Worm (Caenorhabditis elegans) whole organism, L4 larva: Measurements from ENCODE around the gene slc-25A10.

ENCODE experiments used
- F10B5.3 ChIP-seq: sonication (generic microtip); optimal IDR thresholded peaks from 2 replicates; lab custom pipeline; 2016; ENCODE audit warnings: mild to moderate bottlenecking, missing genetic modification characterization, missing compliant biosample characterization
- F37D6.2 ChIP-seq: sonication (generic microtip); optimal IDR thresholded peaks from 2 replicates; lab custom pipeline; 2016; ENCODE audit warnings: mild to moderate bottlenecking, missing genetic modification characterization, missing compliant biosample characterization
- F44E2.7 ChIP-seq: fragments of 200-800 bp; sonication (Bioruptor generic); IDR thresholded peaks from 2 replicates; pipeline ENCODE4 v2.1.2; 2022; ENCODE audit warnings: missing genetic modification characterization, missing compliant biosample characterization
- R02D3.7 ChIP-seq: fragments of 150-350 bp; sonication (generic microtip); optimal IDR thresholded peaks from 3 replicates; lab custom pipeline; 2014; ENCODE audit warnings: missing biosample characterization, missing genetic modification characterization
- T20F7.1 ChIP-seq: fragments of 200-800 bp; sonication (Bioruptor generic); optimal IDR thresholded peaks from 2 replicates; lab custom pipeline; 2018; ENCODE audit warnings: mild to moderate bottlenecking, missing genetic modification characterization, missing compliant biosample characterization
- aha-1 ChIP-seq: fragments of 150-350 bp; peaks from one replicate; lab custom pipeline; 2014; ENCODE audit warnings: missing biosample characterization, missing genetic modification characterization
- attf-4 ChIP-seq: sonication (generic microtip); optimal IDR thresholded peaks from 3 replicates; lab custom pipeline; 2017; ENCODE audit warnings: missing biosample characterization, missing genetic modification characterization
- ceh-28 ChIP-seq: fragments of 150-350 bp; optimal IDR thresholded peaks from 2 replicates; lab custom pipeline; 2014; ENCODE audit warnings: missing biosample characterization, missing genetic modification reagents, missing genetic modification characterization
- ceh-82 ChIP-seq: sonication (generic microtip); optimal IDR thresholded peaks from 2 replicates; lab custom pipeline; 2017; ENCODE audit warnings: missing biosample characterization, missing genetic modification characterization
- ces-1 ChIP-seq: fragments of 150-350 bp; sonication (generic microtip); optimal IDR thresholded peaks from 4 replicates; lab custom pipeline; 2014; ENCODE audit warnings: missing biosample characterization, missing genetic modification reagents, missing genetic modification characterization
- ctbp-1 ChIP-seq: fragments of 200-800 bp; sonication (Bioruptor generic); IDR thresholded peaks from 2 replicates; pipeline ENCODE4 v1.3.6; 2022; ENCODE audit warnings: missing genetic modification reagents, missing genetic modification characterization, missing compliant biosample characterization
- dmd-6 ChIP-seq: fragments of 200-800 bp; sonication (Bioruptor generic); IDR thresholded peaks from 2 replicates; pipeline ENCODE4 v1.3.6; 2022; ENCODE audit warnings: missing genetic modification reagents, missing genetic modification characterization, missing compliant biosample characterization
- dmd-8 ChIP-seq: fragments of 200-800 bp; sonication (Bioruptor generic); IDR thresholded peaks from 2 replicates; pipeline ENCODE4 v1.3.6; 2022; ENCODE audit warnings: missing genetic modification characterization, missing compliant biosample characterization
- dmd-9 ChIP-seq: fragments of 200-800 bp; sonication (Bioruptor generic); IDR thresholded peaks from 2 replicates; pipeline ENCODE4 v1.3.6; 2022; ENCODE audit warnings: missing genetic modification reagents, missing genetic modification characterization, missing compliant biosample characterization
- dpl-1 ChIP-seq: fragments of 150-350 bp; optimal IDR thresholded peaks from 2 replicates; lab custom pipeline; 2014; ENCODE audit warnings: missing biosample characterization, missing genetic modification reagents, missing genetic modification characterization
- duxl-1 ChIP-seq: sonication (generic microtip); optimal IDR thresholded peaks from 2 replicates; lab custom pipeline; 2016; ENCODE audit warnings: mild to moderate bottlenecking, missing genetic modification characterization, moderate library complexity, missing compliant biosample characterization; ENCODE audit not compliant: poor library complexity
- fkh-10 ChIP-seq: fragments of 150-350 bp; optimal IDR thresholded peaks from 2 replicates; lab custom pipeline; 2014; ENCODE audit warnings: missing biosample characterization, missing genetic modification reagents, missing genetic modification characterization
- hlh-11 ChIP-seq: fragments of 200-800 bp; sonication (Bioruptor generic); optimal IDR thresholded peaks from 2 replicates; lab custom pipeline; 2018; ENCODE audit warnings: mild to moderate bottlenecking, missing genetic modification characterization, missing compliant biosample characterization
- hlh-30 ChIP-seq: sonication (generic microtip); optimal IDR thresholded peaks from 2 replicates; lab custom pipeline; 2017; ENCODE audit warnings: antibody characterized with exemption, mild to moderate bottlenecking, missing genetic modification characterization, missing compliant biosample characterization; ENCODE audit not compliant: insufficient read depth
- hmg-1.1 ChIP-seq: fragments of 200-800 bp; sonication (Bioruptor generic); IDR thresholded peaks from 2 replicates; pipeline ENCODE4 v1.3.6; 2022; ENCODE audit warnings: missing genetic modification reagents, missing genetic modification characterization, missing compliant biosample characterization
- jun-1 ChIP-seq: fragments of 150-350 bp; optimal IDR thresholded peaks from 2 replicates; lab custom pipeline; 2014; ENCODE audit warnings: missing biosample characterization, missing genetic modification reagents, missing genetic modification characterization
- lin-15B ChIP-seq: fragments of 150-350 bp; sonication (generic microtip); optimal IDR thresholded peaks from 3 replicates; lab custom pipeline; 2014; ENCODE audit warnings: missing biosample characterization, missing genetic modification characterization
- lin-39 ChIP-seq: fragments of 150-350 bp; optimal IDR thresholded peaks from 2 replicates; lab custom pipeline; 2014; ENCODE audit warnings: missing biosample characterization, missing genetic modification reagents, missing genetic modification characterization
- lir-3 ChIP-seq: sonication (generic microtip); optimal IDR thresholded peaks from 2 replicates; lab custom pipeline; 2016; ENCODE audit warnings: mild to moderate bottlenecking, missing genetic modification characterization, missing compliant biosample characterization
- madf-5 ChIP-seq, 2 experiments: fragments of 200-800 bp; sonication (Bioruptor generic); IDR thresholded peaks; 2 replicates each; pipeline ENCODE4 v1.3.6; 2022; ENCODE audit warnings: missing compliant biosample characterization in 2 of 2, missing genetic modification characterization in 2 of 2
- mdl-1 ChIP-seq, 2 experiments: fragments of 150-350 bp in 1 of 2; sonication (generic microtip) in 1 of 2; optimal IDR thresholded peaks; 2 replicates each; lab custom pipeline; 2014 to 2017; ENCODE audit warnings: missing biosample characterization in 2 of 2, missing genetic modification characterization in 2 of 2
- mep-1 ChIP-seq: fragments of 150-350 bp; sonication (generic microtip); optimal IDR thresholded peaks from 3 replicates; lab custom pipeline; 2014; ENCODE audit warnings: missing biosample characterization, missing genetic modification characterization
- mes-2 ChIP-seq: sonication (generic microtip); optimal IDR thresholded peaks from 2 replicates; lab custom pipeline; 2016; ENCODE audit warnings: missing genotype, mild to moderate bottlenecking, missing genetic modification characterization, missing compliant biosample characterization; ENCODE audit not compliant: poor library complexity, severe bottlenecking
- nhr-111 ChIP-seq: fragments of 200-800 bp; sonication (Bioruptor generic); optimal IDR thresholded peaks from 2 replicates; lab custom pipeline; 2018; ENCODE audit warnings: mild to moderate bottlenecking, missing genetic modification characterization, missing compliant biosample characterization
- nhr-25 ChIP-seq: sonication (generic microtip); optimal IDR thresholded peaks from 2 replicates; lab custom pipeline; 2017; ENCODE audit warnings: missing genetic modification characterization, mild to moderate bottlenecking, missing compliant biosample characterization, antibody characterized with exemption, moderate library complexity, borderline replicate concordance; ENCODE audit not compliant: insufficient read depth
- nhr-41 ChIP-seq: fragments of 200-800 bp; sonication (Bioruptor generic); IDR thresholded peaks from 2 replicates; pipeline ENCODE4 v1.3.6; 2022; ENCODE audit warnings: missing genetic modification reagents, missing genetic modification characterization, missing compliant biosample characterization
- pha-4 ChIP-seq, 2 experiments: fragments of 150-350 bp in 1 of 2; fragments of 200-800 bp in 1 of 2; sonication (Bioruptor generic) in 1 of 2; IDR thresholded peaks in 1 of 2; optimal IDR thresholded peaks in 1 of 2; 2 replicates each; pipeline versions ENCODE4 v1.3.6 to Lab custom; 2014 to 2022; ENCODE audit warnings: missing genetic modification characterization in 2 of 2, missing genetic modification reagents in 2 of 2, missing biosample characterization in 1 of 2, missing compliant biosample characterization in 1 of 2
- php-3 ChIP-seq: fragments of 200-800 bp; sonication (Bioruptor generic); IDR thresholded peaks from 2 replicates; pipeline ENCODE4 v1.3.6; 2022; ENCODE audit warnings: missing genetic modification reagents, missing genetic modification characterization, missing compliant biosample characterization
- pqm-1 ChIP-seq: sonication (generic microtip); optimal IDR thresholded peaks from 2 replicates; lab custom pipeline; 2017; ENCODE audit warnings: missing biosample characterization, missing genetic modification characterization
- rbr-2 ChIP-seq: sonication (generic microtip); optimal IDR thresholded peaks from 2 replicates; lab custom pipeline; 2016; ENCODE audit warnings: missing genotype, missing genetic modification characterization, missing compliant biosample characterization
- saeg-2 ChIP-seq: fragments of 200-800 bp; sonication (Bioruptor generic); IDR thresholded peaks from 2 replicates; pipeline ENCODE4 v1.3.6; 2022; ENCODE audit warnings: missing genetic modification reagents, missing genetic modification characterization, missing compliant biosample characterization
- sdz-12 ChIP-seq: fragments of 200-800 bp; sonication (Bioruptor generic); optimal IDR thresholded peaks from 2 replicates; lab custom pipeline; 2018; ENCODE audit warnings: mild to moderate bottlenecking, missing genetic modification characterization, missing compliant biosample characterization
- set-16 ChIP-seq: fragments of 200-800 bp; sonication (Bioruptor generic); IDR thresholded peaks from 2 replicates; pipeline ENCODE4 v1.3.6; 2022; ENCODE audit warnings: missing genetic modification reagents, missing genetic modification characterization, missing compliant biosample characterization
- snpc-1.2 ChIP-seq: fragments of 200-800 bp; sonication (Bioruptor generic); IDR thresholded peaks from 2 replicates; pipeline ENCODE4 v1.3.6; 2022; ENCODE audit warnings: missing genetic modification reagents, missing genetic modification characterization, missing compliant biosample characterization
- unc-62 ChIP-seq, 3 experiments: fragments of 150-350 bp in 1 of 3; sonication (generic microtip); optimal IDR thresholded peaks in 2 of 3; peaks in 1 of 3; 1 replicate in 1 of 3; 2 replicates in 2 of 3; lab custom pipeline; 2014 to 2017; ENCODE audit warnings: missing biosample characterization in 3 of 3, missing genetic modification characterization in 3 of 3, missing genetic modification reagents in 3 of 3, missing genotype in 1 of 3
- ztf-7 ChIP-seq: fragments of 150-350 bp; optimal IDR thresholded peaks from 2 replicates; lab custom pipeline; 2014; ENCODE audit warnings: missing biosample characterization, missing genetic modification characterization

Gene slc-25A10

DNA sequence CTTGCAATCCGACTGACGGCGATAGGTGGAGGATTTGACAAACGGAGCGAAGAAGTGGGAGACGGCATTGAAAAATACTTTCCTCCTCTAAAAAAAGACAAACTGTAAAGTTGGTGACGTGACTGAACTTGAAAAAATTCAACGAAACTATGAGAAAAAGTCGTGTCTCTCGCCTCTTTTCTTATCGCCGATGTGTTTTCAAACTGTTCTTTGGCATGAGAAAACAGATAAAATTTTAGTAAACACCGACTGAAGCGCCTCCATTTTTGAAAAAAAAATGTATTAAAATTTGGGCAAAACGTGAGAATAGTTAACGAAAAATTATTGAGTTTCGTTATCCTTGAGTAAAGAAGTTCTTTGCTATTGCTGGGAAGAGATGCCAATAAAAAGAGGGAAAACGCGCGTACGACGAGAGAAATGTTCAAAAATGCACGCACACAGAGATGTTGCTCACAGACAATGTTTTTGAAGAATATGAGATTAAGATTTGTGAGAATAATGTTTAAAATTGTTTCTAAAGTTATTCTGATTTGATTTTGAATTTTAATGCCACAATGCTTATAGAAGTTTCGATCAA, 3.4 kb upstream of the slc-25A10 start (continued):
- no peak for TF ChIP-seq ctbp-1 (GFP tag; lab: Robert Waterston, UW)
- no peak for TF ChIP-seq lin-39 (tag; lab: Kevin White, UChicago)
- TF ChIP-seq ztf-7 (tag; lab: Kevin White, UChicago) = no peak
- TF ChIP-seq R02D3.7 = no peak
- no peak for TF ChIP-seq nhr-25 (tag; lab: Kevin White, UChicago)
- TF ChIP-seq hlh-30 (tag; lab: Kevin White, UChicago) = no peak
- TF ChIP-seq pha-4 (GFP tag; IDR thresholded peaks at IDR 0.05; lab: Robert Waterston, UW) = no peak
- TF ChIP-seq pha-4 (tag; optimal IDR thresholded peaks at IDR 0.05; lab: Kevin White, UChicago) = no peak
- TF ChIP-seq dmd-6 = no peak; the same call in 1 of the 2 replicates
- no peak for TF ChIP-seq saeg-2 (GFP tag; lab: Robert Waterston, UW)
- no peak for TF ChIP-seq ceh-82
- TF ChIP-seq ces-1 (GFP tag; lab: Kevin White, UChicago) = peak; percentile 63
- peak; percentile 22 for TF ChIP-seq mep-1 (tag; lab: Kevin White, UChicago)
- TF ChIP-seq lin-15B (tag; lab: Kevin White, UChicago) = no peak
- TF ChIP-seq lir-3 (tag; lab: Kevin White, UChicago) = no peak
- peak; percentile 98 for TF ChIP-seq aha-1
- no peak for TF ChIP-seq F37D6.2
- TF ChIP-seq set-16 = no peak
- TF ChIP-seq snpc-1.2 (GFP tag; lab: Robert Waterston, UW) = no peak
- TF ChIP-seq php-3 = no peak
- TF ChIP-seq jun-1 (tag; lab: Kevin White, UChicago) = no peak
- TF ChIP-seq madf-5 (GFP tag; IDR thresholded peaks at IDR 0.05; lab: Robert Waterston, UW) = no peak
- TF ChIP-seq F44E2.7 = no peak
- no peak for TF ChIP-seq fkh-10
- TF ChIP-seq attf-4 (tag; lab: Kevin White, UChicago) = no peak
- no peak for TF ChIP-seq F10B5.3 (tag; lab: Kevin White, UChicago)
- TF ChIP-seq duxl-1 (tag; lab: Kevin White, UChicago) = no peak
- TF ChIP-seq T20F7.1 (GFP tag; lab: Kevin White, UChicago) = no peak
- TF ChIP-seq rbr-2 (tag; lab: Kevin White, UChicago) = no peak
- no peak for TF ChIP-seq mes-2 (tag; lab: Kevin White, UChicago)
- no peak for TF ChIP-seq ceh-28 (tag; lab: Kevin White, UChicago)
- no peak for TF ChIP-seq sdz-12 (GFP tag; lab: Kevin White, UChicago)
- no peak for TF ChIP-seq dmd-8 (GFP tag; lab: Robert Waterston, UW)
- no peak for TF ChIP-seq nhr-111 (GFP tag; lab: Kevin White, UChicago)
- TF ChIP-seq dmd-9 (GFP tag; lab: Robert Waterston, UW) = no peak
- TF ChIP-seq hmg-1.1 (GFP tag; lab: Robert Waterston, UW) = no peak
- peak; percentile 51 to 89 for TF ChIP-seq mdl-1 (tag; optimal IDR thresholded peaks at IDR 0.05; lab: Kevin White, UChicago)
- TF ChIP-seq pqm-1 (tag; lab: Kevin White, UChicago) = peak; percentile 11
- no peak for TF ChIP-seq dpl-1
- no peak for TF ChIP-seq unc-62 (GFP tag; optimal IDR thresholded peaks at IDR 0.05 in 1 of 2; lab: Kevin White, UChicago)
- no peak for TF ChIP-seq unc-62 (tag; optimal IDR thresholded peaks at IDR 0.05; lab: Kevin White, UChicago)
- TF ChIP-seq nhr-41 (GFP tag; lab: Robert Waterston, UW) = no peak
- TF ChIP-seq hlh-11 (tag; lab: Kevin White, UChicago) = peak; percentile 54
